Fruit fly (Drosophila melanogaster) whole organism, embryonic: Measurements from ENCODE around the gene CG4594.

ENCODE experiments used
- Abd-B ChIP-seq: fragments of 200-800 bp; sonication (Bioruptor generic); optimal IDR thresholded peaks from 2 replicates; lab custom pipeline; 2018; ENCODE audit warnings: missing biosample characterization, mild to moderate bottlenecking, missing genetic modification characterization, moderate library complexity
- Atf-2 ChIP-seq: fragments of 200-800 bp; sonication (Bioruptor generic); optimal IDR thresholded peaks from 2 replicates; lab custom pipeline; 2016; ENCODE audit warnings: missing biosample characterization, missing genetic modification characterization
- B-H2 ChIP-seq: fragments of 200-800 bp; sonication (Bioruptor generic); optimal IDR thresholded peaks from 2 replicates; lab custom pipeline; 2018; ENCODE audit warnings: missing biosample characterization, mild to moderate bottlenecking, missing genetic modification characterization
- CG10147 ChIP-seq: fragments of 200-800 bp; sonication (Bioruptor generic); optimal IDR thresholded peaks from 2 replicates; lab custom pipeline; 2019; ENCODE audit warnings: missing biosample characterization, mild to moderate bottlenecking, missing genetic modification characterization, moderate library complexity
- CG1024 ChIP-seq: fragments of 200-800 bp; sonication (Bioruptor generic); IDR thresholded peaks from 2 replicates; pipeline ENCODE4 v1.3.6; 2022; ENCODE audit warnings: missing biosample characterization, missing genetic modification characterization
- CG10959 ChIP-seq: fragments of 200-800 bp; sonication (Bioruptor generic); IDR thresholded peaks from 2 replicates; pipeline ENCODE4 v1.3.6; 2022; ENCODE audit warnings: missing biosample characterization, missing genetic modification characterization
- CG10979 ChIP-seq: fragments of 200-800 bp; sonication (Bioruptor generic); optimal IDR thresholded peaks from 2 replicates; lab custom pipeline; 2018; ENCODE audit warnings: missing biosample characterization, mild to moderate bottlenecking, missing genetic modification characterization, moderate library complexity
- CG11247 ChIP-seq: fragments of 200-800 bp; sonication (Bioruptor generic); IDR thresholded peaks from 2 replicates; pipeline ENCODE4 v1.3.6; 2022; ENCODE audit warnings: missing biosample characterization, missing genetic modification characterization
- CG12236 ChIP-seq: fragments of 200-800 bp; sonication (Bioruptor generic); optimal IDR thresholded peaks from 2 replicates; lab custom pipeline; 2016; ENCODE audit warnings: missing biosample characterization, missing genetic modification characterization
- CG12769 ChIP-seq: fragments of 200-800 bp; sonication (Bioruptor generic); optimal IDR thresholded peaks from 2 replicates; lab custom pipeline; 2019; ENCODE audit warnings: missing biosample characterization, mild to moderate bottlenecking, missing genetic modification characterization, moderate library complexity
- CG17361 ChIP-seq: fragments of 200-800 bp; sonication (Bioruptor generic); IDR thresholded peaks from 3 replicates; pipeline ENCODE4 v1.3.6; 2022; ENCODE audit warnings: missing biosample characterization, missing genetic modification characterization
- CG2678 ChIP-seq: fragments of 200-800 bp; sonication (Bioruptor generic); optimal IDR thresholded peaks from 3 replicates; lab custom pipeline; 2019; ENCODE audit warnings: missing biosample characterization, mild to moderate bottlenecking, missing genetic modification characterization, moderate library complexity
- CG32767 ChIP-seq: fragments of 200-800 bp; sonication (Bioruptor generic); IDR thresholded peaks from 2 replicates; pipeline ENCODE4 v1.3.6; 2022; ENCODE audit warnings: missing biosample characterization, missing genetic modification characterization
- CG32772 ChIP-seq: fragments of 200-800 bp; sonication (Bioruptor generic); IDR thresholded peaks from 2 replicates; pipeline ENCODE4 v1.3.6; 2022; ENCODE audit warnings: missing biosample characterization, missing genetic modification characterization
- CG3407 ChIP-seq: fragments of 200-800 bp; sonication (Bioruptor generic); optimal IDR thresholded peaks from 2 replicates; lab custom pipeline; 2018; ENCODE audit warnings: missing biosample characterization, mild to moderate bottlenecking, missing genetic modification characterization
- CG5953 ChIP-seq: fragments of 200-800 bp; sonication (Bioruptor generic); IDR thresholded peaks from 2 replicates; pipeline ENCODE4 v1.3.6; 2022; ENCODE audit warnings: missing biosample characterization, missing genetic modification characterization
- CG6254 ChIP-seq: fragments of 200-800 bp; sonication (Bioruptor generic); optimal IDR thresholded peaks from 3 replicates; lab custom pipeline; 2017; ENCODE audit warnings: mild to moderate bottlenecking, missing biosample characterization, missing genetic modification reagents, missing genetic modification characterization
- CG6689 ChIP-seq: fragments of 200-800 bp; sonication (Bioruptor generic); IDR thresholded peaks from 2 replicates; pipeline ENCODE4 v1.3.6; 2022; ENCODE audit warnings: missing biosample characterization, missing genetic modification characterization
- CG7786 ChIP-seq: fragments of 200-800 bp; sonication (Bioruptor generic); optimal IDR thresholded peaks from 2 replicates; lab custom pipeline; 2016; ENCODE audit warnings: missing biosample characterization, missing genetic modification characterization
- HLHmδ ChIP-seq: fragments of 200-800 bp; sonication (Bioruptor generic); optimal IDR thresholded peaks from 2 replicates; lab custom pipeline; 2018; ENCODE audit warnings: missing biosample characterization, mild to moderate bottlenecking, missing genetic modification characterization, moderate library complexity
- HmgD ChIP-seq: fragments of 200-800 bp; sonication (Bioruptor generic); optimal IDR thresholded peaks from 3 replicates; lab custom pipeline; 2016; ENCODE audit warnings: missing biosample characterization, missing genetic modification characterization
- Lim3 ChIP-seq: fragments of 200-800 bp; sonication (Bioruptor generic); IDR thresholded peaks from 2 replicates; pipeline ENCODE4 v1.3.6; 2022; ENCODE audit warnings: missing biosample characterization, missing genetic modification characterization
- Lpt ChIP-seq: fragments of >200 bp; optimal IDR thresholded peaks from 2 replicates; lab custom pipeline; 2018; ENCODE audit warnings: missing biosample characterization, missing genetic modification characterization
- Mrtf ChIP-seq: fragments of 200-800 bp; sonication (Bioruptor generic); IDR thresholded peaks from 3 replicates; pipeline ENCODE4 v1.3.6; 2022; ENCODE audit warnings: missing biosample characterization, missing genetic modification characterization
- Myb ChIP-seq: fragments of 200-800 bp; sonication (Bioruptor generic); optimal IDR thresholded peaks from 2 replicates; lab custom pipeline; 2016; ENCODE audit warnings: missing biosample characterization, missing genetic modification characterization
- Nf-YC ChIP-seq: fragments of 200-800 bp; optimal IDR thresholded peaks from 3 replicates; lab custom pipeline; 2019; ENCODE audit warnings: missing biosample characterization, mild to moderate bottlenecking, missing genetic modification characterization, moderate library complexity
- Oaz ChIP-seq: fragments of 200-800 bp; sonication (Bioruptor generic); IDR thresholded peaks from 2 replicates; pipeline ENCODE4 v1.3.6; 2022; ENCODE audit warnings: missing biosample characterization, missing genetic modification characterization
- Rfx ChIP-seq: fragments of 200-800 bp; sonication (Bioruptor generic); IDR thresholded peaks from 2 replicates; pipeline ENCODE4 v1.3.6; 2022; ENCODE audit warnings: missing biosample characterization, missing genetic modification characterization
- Spps ChIP-seq: fragments of 200-800 bp; sonication (Bioruptor generic); optimal IDR thresholded peaks from 2 replicates; lab custom pipeline; 2018; ENCODE audit warnings: missing biosample characterization, mild to moderate bottlenecking, missing genetic modification characterization
- Stat92E ChIP-seq, 3 experiments: fragments of >200 bp in 2 of 3; fragments of 200-800 bp in 1 of 3; sonication (Bioruptor generic) in 1 of 3; optimal IDR thresholded peaks; 2 replicates each; lab custom pipeline; 2017 to 2019; ENCODE audit warnings: missing biosample characterization in 3 of 3, missing genetic modification characterization in 3 of 3, mild to moderate bottlenecking in 1 of 3, moderate library complexity in 1 of 3
- Usf ChIP-seq: fragments of 200-800 bp; sonication (Bioruptor generic); optimal IDR thresholded peaks from 2 replicates; lab custom pipeline; 2017; ENCODE audit warnings: missing genotype, missing biosample characterization, missing genetic modification characterization
- bab2 ChIP-seq: fragments of 200-800 bp; sonication (Bioruptor generic); optimal IDR thresholded peaks from 2 replicates; lab custom pipeline; 2016; ENCODE audit warnings: missing biosample characterization, missing genetic modification characterization
- bowl ChIP-seq: fragments of 200-800 bp; sonication (Bioruptor generic); IDR thresholded peaks from 2 replicates; pipeline ENCODE4 v1.3.6; 2022; ENCODE audit warnings: missing biosample characterization, missing genetic modification characterization
- caup ChIP-seq: fragments of 200-800 bp; sonication (Bioruptor generic); optimal IDR thresholded peaks from 3 replicates; lab custom pipeline; 2017; ENCODE audit warnings: missing biosample characterization, mild to moderate bottlenecking, missing genetic modification characterization, moderate library complexity; ENCODE audit not compliant: severe bottlenecking
- danr ChIP-seq: fragments of 200-800 bp; sonication (Bioruptor generic); IDR thresholded peaks from 2 replicates; pipeline ENCODE4 v1.3.6; 2022; ENCODE audit warnings: missing biosample characterization, missing genetic modification characterization
- ewg ChIP-seq: fragments of 200-800 bp; sonication (Bioruptor generic); optimal IDR thresholded peaks from 3 replicates; lab custom pipeline; 2017; ENCODE audit warnings: mild to moderate bottlenecking, missing biosample characterization, missing genetic modification reagents, missing genetic modification characterization
- eyg ChIP-seq: fragments of 200-800 bp; sonication (Bioruptor generic); optimal IDR thresholded peaks from 3 replicates; lab custom pipeline; 2016; ENCODE audit warnings: missing biosample characterization, missing genetic modification characterization
- gt ChIP-seq: fragments of 200-800 bp; sonication (Bioruptor generic); IDR thresholded peaks from 2 replicates; pipeline ENCODE4 v1.3.6; 2022; ENCODE audit warnings: missing biosample characterization, missing genetic modification characterization
- hkb ChIP-seq, 2 experiments: fragments of 200-800 bp in 1 of 2; fragments of >200 bp in 1 of 2; sonication (Bioruptor generic) in 1 of 2; IDR thresholded peaks in 1 of 2; optimal IDR thresholded peaks in 1 of 2; 2 replicates each; pipeline versions ENCODE4 v1.3.6 to Lab custom; 2017 to 2022; ENCODE audit warnings: missing biosample characterization in 1 of 2, missing genetic modification characterization in 1 of 2
- knrl ChIP-seq: fragments of 200-800 bp; sonication (Bioruptor generic); IDR thresholded peaks from 3 replicates; pipeline ENCODE4 v1.3.6; 2022; ENCODE audit warnings: missing biosample characterization, missing genetic modification characterization; ENCODE audit not compliant: partially characterized antibody
- lbe ChIP-seq: fragments of 200-800 bp; sonication (Bioruptor generic); optimal IDR thresholded peaks from 2 replicates; lab custom pipeline; 2016; ENCODE audit warnings: missing biosample characterization, mild to moderate bottlenecking, missing genetic modification characterization
- lilli ChIP-seq: fragments of 200-800 bp; sonication (Bioruptor generic); optimal IDR thresholded peaks from 3 replicates; lab custom pipeline; 2016; ENCODE audit warnings: missing biosample characterization, missing genetic modification characterization
- mam ChIP-seq: fragments of 200-800 bp; sonication (Bioruptor generic); optimal IDR thresholded peaks from 3 replicates; lab custom pipeline; 2016; ENCODE audit warnings: missing biosample characterization, missing genetic modification characterization
- phol ChIP-seq: fragments of 200-800 bp; sonication (Bioruptor generic); optimal IDR thresholded peaks from 3 replicates; lab custom pipeline; 2018; ENCODE audit warnings: missing biosample characterization, mild to moderate bottlenecking, missing genetic modification characterization, moderate library complexity
- sd ChIP-seq: fragments of 200-800 bp; sonication (Bioruptor generic); optimal IDR thresholded peaks from 3 replicates; lab custom pipeline; 2018; ENCODE audit warnings: missing biosample characterization, mild to moderate bottlenecking, missing genetic modification characterization, moderate library complexity
- stc ChIP-seq: fragments of 200-800 bp; sonication (Bioruptor generic); IDR thresholded peaks from 2 replicates; pipeline ENCODE4 v1.3.6; 2022; ENCODE audit warnings: missing biosample characterization, missing genetic modification characterization
- stwl ChIP-seq: fragments of 200-800 bp; sonication (Bioruptor generic); optimal IDR thresholded peaks from 3 replicates; lab custom pipeline; 2018; ENCODE audit warnings: missing biosample characterization, mild to moderate bottlenecking, missing genetic modification characterization, moderate library complexity
- sug ChIP-seq: fragments of 200-800 bp; optimal IDR thresholded peaks from 2 replicates; lab custom pipeline; 2019; ENCODE audit warnings: missing biosample characterization, mild to moderate bottlenecking, missing genetic modification characterization, moderate library complexity
- tin ChIP-seq: fragments of 200-800 bp; sonication (Bioruptor generic); optimal IDR thresholded peaks from 3 replicates; lab custom pipeline; 2016; ENCODE audit warnings: missing biosample characterization, missing genetic modification characterization
- trem ChIP-seq: fragments of 200-800 bp; optimal IDR thresholded peaks from 3 replicates; lab custom pipeline; 2019; ENCODE audit warnings: missing biosample characterization, mild to moderate bottlenecking, missing genetic modification characterization, moderate library complexity
- yki ChIP-seq: fragments of >200 bp; optimal IDR thresholded peaks from 3 replicates; lab custom pipeline; 2018
- zen2 ChIP-seq: fragments of 200-800 bp; sonication (Bioruptor generic); IDR thresholded peaks from 3 replicates; pipeline ENCODE4 v1.3.6; 2022; ENCODE audit warnings: missing biosample characterization, missing genetic modification characterization; ENCODE audit not compliant: partially characterized antibody

CG4594 gene

DNA sequence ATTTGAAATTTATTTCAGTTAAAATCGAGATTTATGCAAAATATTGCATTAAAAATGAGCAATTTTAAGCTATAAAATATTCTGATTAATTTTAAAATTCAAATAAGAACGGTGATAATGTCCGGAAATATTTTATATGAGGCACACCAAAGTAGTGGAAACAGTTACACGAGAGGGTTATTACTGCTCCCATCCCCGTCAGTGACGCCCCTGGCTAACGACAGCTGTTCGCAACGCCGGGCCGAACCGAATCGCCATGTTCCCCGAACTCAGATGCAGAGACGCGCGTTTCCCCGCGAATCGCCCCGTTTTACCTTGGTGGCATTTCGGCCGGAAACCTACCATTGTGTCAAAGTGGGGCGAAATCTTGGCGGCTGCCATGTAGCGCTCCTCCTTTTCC is 8.2 kb upstream of the CG4594 start (continued):
- no peak for TF ChIP-seq Nf-YC (tag; lab: Kevin White, UChicago)
- no peak for TF ChIP-seq Atf-2 (GFP tag; lab: Kevin White, UChicago)
- no peak for TF ChIP-seq Lpt
- no peak for TF ChIP-seq zen2
- no peak for TF ChIP-seq stc
- TF ChIP-seq gt: no peak
- TF ChIP-seq CG17361 (GFP tag; lab: Robert Waterston, UW): no peak
- TF ChIP-seq CG6254: no peak
- peak; percentile 32 for TF ChIP-seq CG12769 (tag; lab: Kevin White, UChicago)
- no peak for TF ChIP-seq CG10979 (tag; lab: Kevin White, UChicago)
- TF ChIP-seq Stat92E (GFP tag; optimal IDR thresholded peaks at IDR 0.05; lab: Kevin White, UChicago): no peak
- TF ChIP-seq danr (GFP tag; lab: Robert Waterston, UW): peak; percentile 40; the same call in 1 of the 2 replicates
- TF ChIP-seq knrl (GFP tag; lab: Robert Waterston, UW): no peak
- peak; percentile 64 for TF ChIP-seq Rfx (GFP tag; lab: Robert Waterston, UW)
- peak; percentile 66 for TF ChIP-seq CG5953 (GFP tag; lab: Robert Waterston, UW)
- no peak for TF ChIP-seq ewg
- TF ChIP-seq trem (tag; lab: Kevin White, UChicago): no peak
- TF ChIP-seq CG1024 (GFP tag; lab: Robert Waterston, UW): no peak
- TF ChIP-seq Abd-B (GFP tag; lab: Kevin White, UChicago): no peak
- no peak for TF ChIP-seq CG11247
- TF ChIP-seq CG10959 (GFP tag; lab: Robert Waterston, UW): no peak
- peak; percentile 38 for TF ChIP-seq mam (GFP tag; lab: Kevin White, UChicago)
- TF ChIP-seq CG7786 (GFP tag; lab: Kevin White, UChicago): no peak
- no peak for TF ChIP-seq HLHmδ (GFP tag; lab: Kevin White, UChicago)
- 0 out of 2 replicates have a peak, but pooled peaks have one; percentile 13 for TF ChIP-seq CG6689 (GFP tag; lab: Robert Waterston, UW)
- TF ChIP-seq tin (GFP tag; lab: Kevin White, UChicago): peak; percentile 39
- TF ChIP-seq stwl (tag; lab: Kevin White, UChicago): no peak
- TF ChIP-seq Myb (GFP tag; lab: Kevin White, UChicago): peak; percentile 1
- no peak for TF ChIP-seq CG32772 (GFP tag; lab: Robert Waterston, UW)
- TF ChIP-seq Lim3 (GFP tag; lab: Robert Waterston, UW): no peak
- no peak for TF ChIP-seq Mrtf (GFP tag; lab: Robert Waterston, UW)
- TF ChIP-seq yki: no peak
- TF ChIP-seq Oaz (GFP tag; lab: Robert Waterston, UW): no peak
- TF ChIP-seq lbe (GFP tag; lab: Kevin White, UChicago): no peak
- TF ChIP-seq Usf: no peak
- no peak for TF ChIP-seq CG3407 (GFP tag; lab: Kevin White, UChicago)
- no peak for TF ChIP-seq CG12236 (GFP tag; lab: Kevin White, UChicago)
- peak; percentile 28 for TF ChIP-seq CG2678 (tag; lab: Kevin White, UChicago)
- TF ChIP-seq lilli (GFP tag; lab: Kevin White, UChicago): peak; percentile 57
- peak; percentile 7 for TF ChIP-seq sug (tag; lab: Kevin White, UChicago)
- no peak for TF ChIP-seq CG32767 (GFP tag; lab: Robert Waterston, UW)
- TF ChIP-seq phol (tag; lab: Kevin White, UChicago): peak; percentile 49
- no peak for TF ChIP-seq B-H2 (GFP tag; lab: Kevin White, UChicago)
- TF ChIP-seq sd (tag; lab: Kevin White, UChicago): no peak
- TF ChIP-seq eyg (GFP tag; lab: Kevin White, UChicago): peak; percentile 0
- no peak for TF ChIP-seq CG10147 (GFP tag; lab: Kevin White, UChicago)
- no peak for TF ChIP-seq bab2 (GFP tag; lab: Kevin White, UChicago)
- TF ChIP-seq bowl (GFP tag; lab: Robert Waterston, UW): peak; percentile 41; the same call in 1 of the 2 replicates
- TF ChIP-seq caup (GFP tag; lab: Kevin White, UChicago): no peak
- TF ChIP-seq HmgD: no peak
- TF ChIP-seq Spps (tag; lab: Kevin White, UChicago): no peak
- no peak for TF ChIP-seq hkb (optimal IDR thresholded peaks at IDR 0.05; lab: Kevin White, UChicago)
- peak; percentile 69 for TF ChIP-seq hkb (GFP tag; IDR thresholded peaks at IDR 0.05; lab: Robert Waterston, UW)
